Fruit fly (Drosophila melanogaster) whole organism, prepupa: ENCODE results near the gene RhoL.

Experiments used
- CG1621 ChIP-seq: fragments of 200-800 bp; sonication (Bioruptor generic); optimal IDR thresholded peaks from 3 replicates; lab custom pipeline; 2018; ENCODE audit warnings: missing biosample characterization, mild to moderate bottlenecking, missing genetic modification characterization
- CG34406 ChIP-seq: fragments of 200-800 bp; sonication (Bioruptor generic); optimal IDR thresholded peaks from 3 replicates; lab custom pipeline; 2016; ENCODE audit warnings: missing biosample characterization, missing genetic modification characterization
- CG7368 ChIP-seq: fragments of 200-800 bp; sonication (Bioruptor generic); optimal IDR thresholded peaks from 3 replicates; lab custom pipeline; 2016; ENCODE audit warnings: missing biosample characterization, missing genetic modification characterization
- CG8119 ChIP-seq: fragments of 200-800 bp; sonication (Bioruptor generic); IDR thresholded peaks from 3 replicates; pipeline ENCODE4 v1.3.6; 2022; ENCODE audit warnings: missing biosample characterization, missing genetic modification characterization
- CG9139 ChIP-seq: fragments of 200-800 bp; sonication (Bioruptor generic); optimal IDR thresholded peaks from 3 replicates; lab custom pipeline; 2017; ENCODE audit warnings: missing biosample characterization, mild to moderate bottlenecking, missing genetic modification characterization
- Ets21C ChIP-seq: fragments of 200-800 bp; sonication (Bioruptor generic); optimal IDR thresholded peaks from 3 replicates; lab custom pipeline; 2016; ENCODE audit warnings: missing biosample characterization, missing genetic modification characterization
- Ets96B ChIP-seq: fragments of 200-800 bp; optimal IDR thresholded peaks from 2 replicates; lab custom pipeline; 2019; ENCODE audit warnings: missing biosample characterization, mild to moderate bottlenecking, missing genetic modification characterization, moderate library complexity
- Sox102F ChIP-seq: fragments of 200-800 bp; sonication (Bioruptor generic); optimal IDR thresholded peaks from 2 replicates; lab custom pipeline; 2016; ENCODE audit warnings: missing biosample characterization, mild to moderate bottlenecking, missing genetic modification characterization
- Sox15 ChIP-seq: fragments of 200-800 bp; sonication (Bioruptor generic); optimal IDR thresholded peaks from 3 replicates; lab custom pipeline; 2016; ENCODE audit warnings: missing biosample characterization, missing genetic modification characterization
- achi ChIP-seq: fragments of 200-800 bp; sonication (Bioruptor generic); optimal IDR thresholded peaks from 3 replicates; lab custom pipeline; 2016; ENCODE audit warnings: missing biosample characterization, missing genetic modification characterization
- pdm3 ChIP-seq: fragments of 200-800 bp; sonication (Bioruptor generic); optimal IDR thresholded peaks from 3 replicates; lab custom pipeline; 2016; ENCODE audit warnings: missing biosample characterization, missing genetic modification characterization
- vri ChIP-seq: fragments of 200-800 bp; sonication (Bioruptor generic); optimal IDR thresholded peaks from 3 replicates; lab custom pipeline; 2016; ENCODE audit warnings: missing biosample characterization, mild to moderate bottlenecking, missing genetic modification characterization

dm6 chr3R:9503329-9504088 is 1.1 kb upstream of the RhoL start:
- TF ChIP-seq Sox102F (GFP tag; lab: Kevin White, UChicago) (no peak), Ets96B (tag; lab: Kevin White, UChicago) (no peak), CG34406 (GFP tag; lab: Kevin White, UChicago) (no peak), pdm3 (GFP tag; lab: Kevin White, UChicago) (no peak), vri (GFP tag; lab: Kevin White, UChicago) (no peak), CG1621 (no peak), CG9139 (no peak), Ets21C (GFP tag; lab: Kevin White, UChicago) (no peak), Sox15 (GFP tag; lab: Kevin White, UChicago) (no peak), achi (GFP tag; lab: Kevin White, UChicago) (no peak), CG8119 (GFP tag; lab: Robert Waterston, UW) (0 out of 3 replicates have a peak, but pooled peaks have one; percentile 16), CG7368 (GFP tag; lab: Kevin White, UChicago) (no peak)
